Worm (Caenorhabditis elegans) whole organism, young adult: ENCODE results near the gene Y48E1B.8.

ENCODE experiments used
- B0019.2 ChIP-seq: fragments of 200-800 bp; sonication (Bioruptor generic); conservative IDR thresholded peaks from 2 replicates; pipeline ENCODE4 v1.3.6; 2022; ENCODE audit warnings: missing genetic modification reagents, missing genetic modification characterization, missing compliant biosample characterization
- B0035.1 ChIP-seq: sonication (generic microtip); optimal IDR thresholded peaks from 2 replicates; lab custom pipeline; 2016; ENCODE audit warnings: missing genetic modification characterization, mild to moderate bottlenecking, missing compliant biosample characterization, missing genotype, missing genetic modification reagents
- B0336.3 ChIP-seq: fragments of 200-800 bp; sonication (Bioruptor generic); IDR thresholded peaks from 2 replicates; pipeline ENCODE4 v1.3.6; 2022; ENCODE audit warnings: missing genetic modification characterization, missing compliant biosample characterization
- F22D6.2 ChIP-seq: sonication (generic microtip); optimal IDR thresholded peaks from 2 replicates; lab custom pipeline; 2016; ENCODE audit warnings: mild to moderate bottlenecking, missing genetic modification characterization, missing compliant biosample characterization
- F23B12.7 ChIP-seq: sonication (generic microtip); optimal IDR thresholded peaks from 2 replicates; lab custom pipeline; 2017; ENCODE audit warnings: missing genetic modification characterization, mild to moderate bottlenecking, missing compliant biosample characterization, antibody characterized with exemption, moderate library complexity; ENCODE audit not compliant: insufficient read depth
- F37B4.10 ChIP-seq: fragments of 200-800 bp; sonication (Bioruptor generic); IDR thresholded peaks from 2 replicates; pipeline ENCODE4 v1.3.6; 2022; ENCODE audit warnings: missing genetic modification characterization, missing compliant biosample characterization
- F52B5.7 ChIP-seq: sonication (generic microtip); optimal IDR thresholded peaks from 2 replicates; lab custom pipeline; 2016; ENCODE audit warnings: mild to moderate bottlenecking, missing genetic modification characterization, missing compliant biosample characterization
- F55B11.4 ChIP-seq: sonication (generic microtip); optimal IDR thresholded peaks from 2 replicates; lab custom pipeline; 2016; ENCODE audit warnings: missing compliant biosample characterization, missing genetic modification characterization, borderline replicate concordance; ENCODE audit not compliant: insufficient read depth
- F57C9.4 ChIP-seq: sonication (generic microtip); optimal IDR thresholded peaks from 2 replicates; lab custom pipeline; 2017; ENCODE audit warnings: mild to moderate bottlenecking, missing genetic modification characterization, missing compliant biosample characterization
- T26A5.8 ChIP-seq: sonication (generic microtip); optimal IDR thresholded peaks from 2 replicates; lab custom pipeline; 2016; ENCODE audit warnings: missing genetic modification characterization, missing compliant biosample characterization
- Y56A3A.18 ChIP-seq: fragments of 200-800 bp; sonication (Bioruptor generic); IDR thresholded peaks from 2 replicates; pipeline ENCODE4 v1.3.6; 2022; ENCODE audit warnings: missing genetic modification reagents, missing genetic modification characterization, missing compliant biosample characterization
- ama-1 ChIP-seq, 3 experiments: fragments of 150-350 bp in 1 of 3; sonication (generic microtip) in 2 of 3; optimal IDR thresholded peaks; 2 replicates each; lab custom pipeline; 2014 to 2018; ENCODE audit warnings: missing biosample characterization in 2 of 3, missing genetic modification characterization in 2 of 3, missing genetic modification reagents in 2 of 3
- aptf-3 ChIP-seq: fragments of 200-800 bp; sonication (Bioruptor generic); IDR thresholded peaks from 2 replicates; pipeline ENCODE4 v1.3.6; 2022; ENCODE audit warnings: missing genetic modification characterization, missing compliant biosample characterization
- athp-1 ChIP-seq: sonication (generic microtip); optimal IDR thresholded peaks from 2 replicates; lab custom pipeline; 2017; ENCODE audit warnings: mild to moderate bottlenecking, missing genetic modification characterization, missing compliant biosample characterization
- attf-3 ChIP-seq: fragments of 200-800 bp; sonication (Bioruptor generic); conservative IDR thresholded peaks from 2 replicates; pipeline ENCODE4 v1.3.6; 2022; ENCODE audit warnings: missing genetic modification reagents, missing genetic modification characterization, missing compliant biosample characterization
- bed-1 ChIP-seq: fragments of 200-800 bp; sonication (Bioruptor generic); IDR thresholded peaks from 2 replicates; pipeline ENCODE4 v1.3.6; 2022; ENCODE audit warnings: missing genetic modification reagents, missing genetic modification characterization, missing compliant biosample characterization
- cebp-1 ChIP-seq, 2 experiments: fragments of 200-800 bp in 1 of 2; sonication (Bioruptor generic) in 1 of 2; sonication (generic microtip) in 1 of 2; IDR thresholded peaks in 1 of 2; optimal IDR thresholded peaks in 1 of 2; 2 replicates each; pipeline versions ENCODE4 v1.3.6 to Lab custom; 2017 to 2022; ENCODE audit warnings: missing compliant biosample characterization in 2 of 2, missing genetic modification characterization in 2 of 2, mild to moderate bottlenecking in 1 of 2, missing genetic modification reagents in 1 of 2, moderate library complexity in 1 of 2
- ceh-58 ChIP-seq: fragments of 200-800 bp; sonication (Bioruptor generic); IDR thresholded peaks from 2 replicates; pipeline ENCODE4 v1.3.6; 2022; ENCODE audit warnings: missing genetic modification characterization, missing compliant biosample characterization
- egl-18 ChIP-seq: fragments of 200-800 bp; sonication (Bioruptor generic); IDR thresholded peaks from 2 replicates; pipeline ENCODE4 v1.3.6; 2022; ENCODE audit warnings: missing genetic modification reagents, missing genetic modification characterization, missing compliant biosample characterization
- egrh-3 ChIP-seq: fragments of 200-800 bp; sonication (Bioruptor generic); IDR thresholded peaks from 2 replicates; pipeline ENCODE4 v1.3.6; 2022; ENCODE audit warnings: missing genetic modification reagents, missing genetic modification characterization, missing compliant biosample characterization
- gei-17 ChIP-seq: fragments of 200-800 bp; sonication (Bioruptor generic); optimal IDR thresholded peaks from 2 replicates; lab custom pipeline; 2018; ENCODE audit warnings: mild to moderate bottlenecking, missing genetic modification characterization, missing compliant biosample characterization
- him-1 ChIP-seq: sonication (generic microtip); optimal IDR thresholded peaks from 2 replicates; lab custom pipeline; 2016; ENCODE audit warnings: missing genotype, missing genetic modification reagents, missing genetic modification characterization, missing compliant biosample characterization
- hmg-1.2 ChIP-seq: fragments of 200-800 bp; sonication (Bioruptor generic); IDR thresholded peaks from 2 replicates; pipeline ENCODE4 v1.3.6; 2022; ENCODE audit warnings: missing genetic modification reagents, missing genetic modification characterization, missing compliant biosample characterization
- let-526 ChIP-seq: fragments of 200-800 bp; sonication (Bioruptor generic); IDR thresholded peaks from 2 replicates; pipeline ENCODE4 v1.3.6; 2022; ENCODE audit warnings: missing genetic modification reagents, missing genetic modification characterization, missing compliant biosample characterization
- lin-54 ChIP-seq: fragments of 200-800 bp; sonication (Bioruptor generic); optimal IDR thresholded peaks from 2 replicates; lab custom pipeline; 2018; ENCODE audit warnings: mild to moderate bottlenecking, missing genetic modification characterization, missing compliant biosample characterization
- madf-10 ChIP-seq: sonication (generic microtip); optimal IDR thresholded peaks from 2 replicates; lab custom pipeline; 2016; ENCODE audit warnings: mild to moderate bottlenecking, missing genetic modification characterization, missing compliant biosample characterization
- madf-3 ChIP-seq: fragments of 200-800 bp; sonication (Bioruptor generic); IDR thresholded peaks from 2 replicates; pipeline ENCODE4 v1.3.6; 2022; ENCODE audit warnings: missing genetic modification reagents, missing genetic modification characterization, missing compliant biosample characterization
- mcd-1 ChIP-seq: fragments of 200-800 bp; sonication (Bioruptor generic); IDR thresholded peaks from 2 replicates; pipeline ENCODE4 v1.3.6; 2022; ENCODE audit warnings: missing genetic modification reagents, missing genetic modification characterization, missing compliant biosample characterization
- mel-28 ChIP-seq: sonication (generic microtip); optimal IDR thresholded peaks from 2 replicates; lab custom pipeline; 2016; ENCODE audit warnings: borderline replicate concordance, mild to moderate bottlenecking, missing genetic modification characterization, missing compliant biosample characterization
- mes-4 ChIP-seq: sonication (generic microtip); optimal IDR thresholded peaks from 2 replicates; lab custom pipeline; 2016; ENCODE audit warnings: missing genotype, missing genetic modification characterization, missing compliant biosample characterization
- nfya-1 ChIP-seq: sonication (generic microtip); optimal IDR thresholded peaks from 2 replicates; lab custom pipeline; 2017; ENCODE audit warnings: antibody characterized with exemption, missing compliant biosample characterization, missing genetic modification characterization, borderline replicate concordance; ENCODE audit not compliant: insufficient read depth
- nhr-90 ChIP-seq: sonication (generic microtip); optimal IDR thresholded peaks from 2 replicates; lab custom pipeline; 2016; ENCODE audit warnings: missing genotype, mild to moderate bottlenecking, missing genetic modification characterization, missing compliant biosample characterization
- pha-4 ChIP-seq: fragments of 150-350 bp; sonication (generic microtip); optimal IDR thresholded peaks from 2 replicates; lab custom pipeline; 2014; ENCODE audit warnings: missing biosample characterization, missing genetic modification reagents, missing genetic modification characterization
- unc-62 ChIP-seq: fragments of 150-350 bp; optimal IDR thresholded peaks from 2 replicates; lab custom pipeline; 2014; ENCODE audit warnings: missing biosample characterization, missing genetic modification reagents, missing genetic modification characterization
- xnd-1 ChIP-seq: sonication (generic microtip); optimal IDR thresholded peaks from 2 replicates; lab custom pipeline; 2016; ENCODE audit warnings: missing genotype, missing genetic modification reagents, missing genetic modification characterization, missing compliant biosample characterization
- zim-3 ChIP-seq: sonication (generic microtip); optimal IDR thresholded peaks from 2 replicates; lab custom pipeline; 2017; ENCODE audit warnings: mild to moderate bottlenecking, missing genetic modification characterization, moderate library complexity, missing compliant biosample characterization
- ztf-6 ChIP-seq: fragments of 200-800 bp; sonication (Bioruptor generic); IDR thresholded peaks from 2 replicates; pipeline ENCODE4 v1.3.6; 2022; ENCODE audit warnings: missing genetic modification reagents, missing genetic modification characterization, missing compliant biosample characterization

Y48E1B.8 gene

DNA sequence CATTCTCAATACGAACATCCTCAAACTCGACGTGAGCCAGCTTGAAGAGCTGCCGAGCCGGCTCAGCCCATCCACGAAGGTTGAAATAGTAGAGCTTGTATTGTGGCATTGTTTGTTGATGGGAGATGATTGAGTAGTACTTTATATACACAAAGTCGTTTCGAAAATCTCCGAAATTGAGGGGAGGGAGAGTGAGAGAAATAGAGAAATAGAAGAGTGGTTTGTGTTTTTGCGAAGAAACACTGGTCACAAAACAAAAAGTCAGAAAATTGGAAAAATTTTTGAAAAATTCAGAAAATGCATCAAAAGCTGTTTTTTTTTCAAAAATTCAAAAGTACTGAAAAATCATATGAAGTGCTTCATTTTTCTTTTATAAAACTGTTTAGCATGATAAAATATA lies 25.7 kb downstream of the Y48E1B.8 start, which contains the start of gene gst-24:
Gene gst-24 (minus strand): TSS at position 181 of the 400 bp plus-strand sequence.
- TF ChIP-seq nhr-90 (tag; lab: Kevin White, UChicago) (no peak), xnd-1 (tag; lab: Kevin White, UChicago) (no peak), F23B12.7 (no peak), him-1 (tag; lab: Kevin White, UChicago) (no peak), F52B5.7 (tag; lab: Kevin White, UChicago) (no peak), hmg-1.2 (GFP tag; lab: Robert Waterston, UW) (no peak)

DNA sequence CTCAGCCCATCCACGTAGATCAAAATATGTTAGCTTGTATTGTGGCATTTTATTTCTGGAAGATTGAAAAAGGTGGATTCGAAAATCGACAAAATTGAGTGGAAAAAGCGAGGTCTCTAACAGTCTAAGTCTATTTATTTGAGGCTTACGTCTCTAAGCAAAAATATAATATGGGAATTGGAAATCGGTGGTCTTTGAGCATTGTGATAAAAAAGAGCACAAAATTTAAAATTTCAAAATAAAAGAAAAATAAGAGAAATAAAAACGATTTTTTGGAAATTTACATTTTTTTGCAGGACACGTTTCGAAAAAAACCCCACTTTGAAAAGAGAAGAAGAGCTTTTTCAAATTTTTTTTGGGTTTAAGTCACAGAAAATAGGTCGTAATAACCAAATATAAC lies 27.6 kb downstream of the Y48E1B.8 start, which contains the start of gene gst-15:
Gene gst-15 (minus strand): TSS at position 101 of the 400 bp plus-strand sequence.
- no peak for TF ChIP-seq lin-54 (GFP tag; lab: Kevin White, UChicago)
- TF ChIP-seq him-1 (tag; lab: Kevin White, UChicago) = no peak
- TF ChIP-seq F57C9.4 (tag; lab: Kevin White, UChicago) = no peak
- TF ChIP-seq F55B11.4 (tag; lab: Kevin White, UChicago) = no peak
- no peak for TF ChIP-seq T26A5.8 (tag; lab: Kevin White, UChicago)
- TF ChIP-seq madf-10 (tag; lab: Kevin White, UChicago) = no peak
- no peak for TF ChIP-seq mcd-1
- no peak for TF ChIP-seq let-526
- TF ChIP-seq hmg-1.2 (GFP tag; lab: Robert Waterston, UW) = no peak
- TF ChIP-seq F37B4.10 (GFP tag; lab: Robert Waterston, UW) = no peak
- no peak for TF ChIP-seq egl-18 (GFP tag; lab: Robert Waterston, UW)
- TF ChIP-seq B0035.1 = no peak
- no peak for TF ChIP-seq ama-1 (optimal IDR thresholded peaks at IDR 0.05; lab: Kevin White, UChicago)
- TF ChIP-seq ama-1 (GFP tag; optimal IDR thresholded peaks at IDR 0.05; lab: Kevin White, UChicago) = no peak
- no peak for TF ChIP-seq xnd-1 (tag; lab: Kevin White, UChicago)
- TF ChIP-seq nfya-1 (tag; lab: Kevin White, UChicago) = no peak

DNA sequence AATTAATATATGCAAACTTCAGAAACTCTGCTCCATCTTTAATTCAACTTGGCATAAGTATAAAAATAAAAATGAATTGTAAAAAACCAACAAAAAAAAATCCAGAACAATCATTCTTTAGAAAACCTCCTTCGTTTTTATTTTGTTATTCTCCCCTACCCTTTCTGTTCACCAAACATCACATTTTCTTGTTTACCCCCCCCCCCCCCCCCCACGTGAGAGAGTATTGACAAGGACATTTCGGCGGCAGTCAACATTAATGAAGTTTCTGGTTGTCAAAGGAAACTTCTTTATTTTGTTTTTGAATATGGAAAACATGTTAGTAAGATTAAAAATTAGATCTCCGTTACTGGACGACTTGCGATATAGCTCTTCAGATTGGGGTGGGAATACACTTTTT lies 29.0 kb downstream of the Y48E1B.8 start:
- TF ChIP-seq zim-3 (tag; lab: Kevin White, UChicago) (no peak), egrh-3 (0 out of 2 replicates have a peak, but pooled peaks have one; percentile 33)

DNA sequence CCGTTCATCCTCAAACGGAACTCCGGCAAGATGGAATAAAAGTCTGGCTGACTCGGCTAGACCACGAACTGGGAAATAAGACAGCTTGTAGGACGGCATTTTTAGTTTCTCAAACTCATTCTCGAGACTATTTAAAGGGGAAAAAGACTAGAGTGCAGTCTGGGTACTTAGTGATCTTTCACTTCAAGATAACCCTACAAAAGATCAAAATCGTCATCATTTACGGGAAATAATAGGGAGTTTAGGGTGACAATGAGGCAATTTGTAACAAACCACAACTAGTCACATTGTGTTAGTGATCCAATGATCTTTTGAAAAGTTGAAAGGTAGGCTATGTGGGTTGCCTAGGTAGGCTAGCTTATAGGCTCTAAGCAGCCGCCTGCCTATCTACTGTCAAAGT lies 30.5 kb downstream of the Y48E1B.8 start, which contains the start of gene gst-14:
Gene gst-14 (minus strand): TSS at position 101 of the 400 bp plus-strand sequence.
- TF ChIP-seq him-1 (tag; lab: Kevin White, UChicago) (no peak), bed-1 (GFP tag; lab: Robert Waterston, UW) (no peak), mel-28 (tag; lab: Kevin White, UChicago) (no peak)
- TF ChIP-seq, all 124 proteins: peak for 0

DNA sequence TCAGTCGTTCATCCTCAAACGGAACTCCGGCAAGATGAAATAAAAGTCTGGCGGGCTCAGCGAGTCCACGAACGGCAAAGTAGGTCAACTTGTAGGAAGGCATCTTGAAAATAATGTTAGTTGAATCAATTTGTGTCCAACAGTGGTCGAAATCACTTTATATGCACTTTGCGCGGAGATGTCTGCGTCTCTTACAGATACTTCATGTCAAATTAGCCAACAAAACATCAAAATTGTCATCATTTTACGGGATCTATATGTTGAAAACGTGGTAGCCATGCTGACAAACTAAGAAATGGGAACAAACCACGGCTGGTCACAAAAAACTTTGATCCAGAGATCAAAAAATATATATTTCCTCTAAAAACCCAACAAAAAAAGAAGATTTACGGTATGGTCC lies 32.3 kb downstream of the Y48E1B.8 start, which contains the start of gene gst-12:
Gene gst-12 (minus strand): TSS at position 254 of the 400 bp plus-strand sequence.
- TF ChIP-seq T26A5.8 (tag; lab: Kevin White, UChicago) (no peak), unc-62 (GFP tag; lab: Kevin White, UChicago) (no peak), B0336.3 (GFP tag; lab: Robert Waterston, UW) (no peak), F22D6.2 (tag; lab: Kevin White, UChicago) (no peak), bed-1 (GFP tag; lab: Robert Waterston, UW) (no peak), athp-1 (tag; lab: Kevin White, UChicago) (no peak), zim-3 (tag; lab: Kevin White, UChicago) (no peak), cebp-1 (GFP tag; IDR thresholded peaks at IDR 0.05; lab: Robert Waterston, UW) (no peak), cebp-1 (tag; optimal IDR thresholded peaks at IDR 0.05; lab: Kevin White, UChicago) (no peak), mes-4 (no peak), pha-4 (no peak), gei-17 (no peak), attf-3 (GFP tag; lab: Robert Waterston, UW) (no peak), mel-28 (tag; lab: Kevin White, UChicago) (no peak), ztf-6 (GFP tag; lab: Robert Waterston, UW) (no peak), Y56A3A.18 (GFP tag; lab: Robert Waterston, UW) (no peak), aptf-3 (GFP tag; lab: Robert Waterston, UW) (no peak), B0019.2 (no peak), madf-3 (GFP tag; lab: Robert Waterston, UW) (no peak), him-1 (tag; lab: Kevin White, UChicago) (no peak), ceh-58 (no peak)
